Worm (Caenorhabditis elegans): ENCODE data around the gene dgn-2.
"Not testable (repeated sequence)": the region's sequence is repeated elsewhere in the genome, so short reads cannot be mapped to it uniquely, and the experiment has no call there.

dgn-2 gene

ce11 chrX:1409224-1409623, 41.9 kb upstream of the dgn-2 start:
- TF ChIP-seq tbx-9 (tag; optimal IDR thresholded peaks at IDR 0.05; ENCODE audit: borderline replicate concordance) (no peak), egl-18 (GFP tag; IDR thresholded peaks at IDR 0.05) (no peak), unc-130 (GFP tag; optimal IDR thresholded peaks at IDR 0.05) (no peak), F39B2.1 (GFP tag; IDR thresholded peaks at IDR 0.05) (no peak), ceh-27 (GFP tag; optimal IDR thresholded peaks at IDR 0.05) (no peak), F52B5.7 (tag; optimal IDR thresholded peaks at IDR 0.05) (no peak), attf-5 (GFP tag; optimal IDR thresholded peaks at IDR 0.05) (no peak), ztf-18 (tag; optimal IDR thresholded peaks at IDR 0.05) (no peak), nfya-2 (GFP tag; IDR thresholded peaks at IDR 0.05) (no peak), ets-4 (GFP tag; optimal IDR thresholded peaks at IDR 0.05) (no peak), lsl-1 (GFP tag; optimal IDR thresholded peaks at IDR 0.05) (no peak), lir-1 (GFP tag; conservative IDR thresholded peaks at IDR 0.05) (no peak), sdz-38 (tag; optimal IDR thresholded peaks at IDR 0.05) (no peak), rec-8 (tag; optimal IDR thresholded peaks at IDR 0.05) (no peak), nhr-27 (tag; optimal IDR thresholded peaks at IDR 0.05) (no peak), bed-2 (GFP tag; IDR thresholded peaks at IDR 0.05) (no peak), ceh-58 (GFP tag; IDR thresholded peaks at IDR 0.05) (no peak)

DNA sequence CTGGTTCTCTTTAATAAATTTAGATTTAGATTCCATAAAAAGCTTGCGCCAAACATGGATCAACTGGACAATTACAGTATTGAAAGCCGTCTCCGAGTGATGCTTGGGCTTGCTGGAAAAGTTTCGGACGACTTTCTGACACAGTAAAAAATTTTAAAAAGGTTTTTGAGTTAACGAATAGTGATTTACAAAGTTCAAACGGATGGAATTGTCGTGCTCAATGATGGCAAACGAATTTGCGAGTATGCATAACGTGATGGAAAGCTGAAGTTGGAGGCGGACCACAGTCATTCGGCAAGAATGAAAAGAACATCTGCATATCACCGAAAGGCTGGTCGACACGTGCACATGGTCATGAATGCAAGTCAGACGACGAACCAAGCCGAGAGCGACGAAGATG, 36.7 kb upstream of the dgn-2 start, which contains the start of gene ZK402.1:
ZK402.1 (plus strand) TSS at position 301 of the 400 bp plus-strand sequence.
- TF ChIP-seq T26A5.8 (tag; optimal IDR thresholded peaks at IDR 0.05); pha-4 (tag; optimal IDR thresholded peaks at IDR 0.05); akir-1 (GFP tag; optimal IDR thresholded peaks at IDR 0.05): not testable (repeated sequence)

ce11 chrX:1403444-1403843, 36.1 kb upstream of the dgn-2 start, which contains the start of gene ZK402.2:
TSS of gene ZK402.2 (plus strand) at chrX:1403744.
- not testable (repeated sequence) for TF ChIP-seq Y67H2A.10 (GFP tag; conservative IDR thresholded peaks at IDR 0.05); pbrm-1 (GFP tag; IDR thresholded peaks at IDR 0.05); attf-3 (GFP tag; conservative IDR thresholded peaks at IDR 0.05)

ce11 chrX:1401259-1401658, 33.9 kb upstream of the dgn-2 start, which contains the start of gene ZK402.5:
TSS of gene ZK402.5 (minus strand) at chrX:1401359.
- TF ChIP-seq ztf-26 (tag; optimal IDR thresholded peaks at IDR 0.05) (no peak), madf-3 (GFP tag; IDR thresholded peaks at IDR 0.05) (no peak), nfyb-1 (GFP tag; IDR thresholded peaks at IDR 0.05) (no peak), nhr-80 (tag; optimal IDR thresholded peaks at IDR 0.05) (no peak), hrde-1 (tag; optimal IDR thresholded peaks at IDR 0.05; ENCODE audit: borderline replicate concordance) (no peak), chd-7 (tag; optimal IDR thresholded peaks at IDR 0.05) (no peak), mcd-1 (GFP tag; IDR thresholded peaks at IDR 0.05) (no peak), D2030.7 (GFP tag; IDR thresholded peaks at IDR 0.05) (no peak), Y79H2A.3 (GFP tag; conservative IDR thresholded peaks at IDR 0.05) (no peak), nhr-120 (GFP tag; IDR thresholded peaks at IDR 0.05) (no peak), F23B12.7 (tag; optimal IDR thresholded peaks at IDR 0.05; ENCODE audit: insufficient read depth) (no peak), sea-2 (GFP tag; IDR thresholded peaks at IDR 0.05) (no peak), mel-28 (tag; optimal IDR thresholded peaks at IDR 0.05; ENCODE audit: borderline replicate concordance) (no peak), ztf-22 (GFP tag; optimal IDR thresholded peaks at IDR 0.05) (no peak), snpc-1.3 (tag; optimal IDR thresholded peaks at IDR 0.05; ENCODE audit: insufficient read depth) (no peak), aptf-2 (GFP tag; conservative IDR thresholded peaks at IDR 0.05) (no peak)
